Fruit fly (Drosophila melanogaster): ENCODE data around the gene eIF2Balpha.

eIF2Balpha gene

dm6 chr3R:29891183-29891582 is 44.5 kb downstream of the eIF2Balpha start:
- TF ChIP-seq CG12605 (GFP tag; IDR thresholded peaks at IDR 0.05): no peak
- TF ChIP-seq CG10348 (GFP tag; IDR thresholded peaks at IDR 0.05): no peak
- no peak for TF ChIP-seq EcR (GFP tag; optimal IDR thresholded peaks at IDR 0.05)
- TF ChIP-seq CG32121 (GFP tag; IDR thresholded peaks at IDR 0.05): no peak
- TF ChIP-seq CG4496 (GFP tag; IDR thresholded peaks at IDR 0.05): no peak
- TF ChIP-seq gl (tag; optimal IDR thresholded peaks at IDR 0.05): no peak
- TF ChIP-seq Pif1A (GFP tag; optimal IDR thresholded peaks at IDR 0.05): no peak
- TF ChIP-seq Pif1B (GFP tag; optimal IDR thresholded peaks at IDR 0.05): no peak
- no peak for TF ChIP-seq Snoo (tag; optimal IDR thresholded peaks at IDR 0.05)
- no peak for TF ChIP-seq D1 (tag; optimal IDR thresholded peaks at IDR 0.05)
- no peak for TF ChIP-seq CG13204 (GFP tag; optimal IDR thresholded peaks at IDR 0.05)
- no peak for TF ChIP-seq CG8301 (tag; optimal IDR thresholded peaks at IDR 0.05)
- TF ChIP-seq rn (GFP tag; IDR thresholded peaks at IDR 0.05): no peak
- no peak for TF ChIP-seq CG14655 (GFP tag; optimal IDR thresholded peaks at IDR 0.05)
- no peak for TF ChIP-seq fd96Ca (GFP tag; IDR thresholded peaks at IDR 0.05)
- TF ChIP-seq Ets98B (GFP tag; IDR thresholded peaks at IDR 0.05): no peak; the same call in 1 of the 2 replicates
- no peak for TF ChIP-seq CG34367 (tag; optimal IDR thresholded peaks at IDR 0.05)
- TF ChIP-seq CG9948 (tag; optimal IDR thresholded peaks at IDR 0.05): no peak

Data from whole organism, pupa.